Worm (Caenorhabditis elegans) whole organism, mixed stage, embryonic: ENCODE measurements around the gene ZK721.3.

Source experiments
- blmp-1 ChIP-seq: fragments of 150-350 bp; optimal IDR thresholded peaks from 2 replicates; lab custom pipeline; 2014; ENCODE audit warnings: missing biosample characterization, missing genetic modification characterization
- nhr-12 ChIP-seq: fragments of 150-350 bp; optimal IDR thresholded peaks from 2 replicates; lab custom pipeline; 2014; ENCODE audit warnings: missing biosample characterization, missing genetic modification characterization
- nhr-237 ChIP-seq: fragments of 150-350 bp; optimal IDR thresholded peaks from 2 replicates; lab custom pipeline; 2014; ENCODE audit warnings: missing biosample characterization, missing genetic modification characterization
- nhr-28 ChIP-seq: fragments of 150-350 bp; optimal IDR thresholded peaks from 2 replicates; lab custom pipeline; 2014; ENCODE audit warnings: missing biosample characterization, missing genetic modification characterization
- unc-120 ChIP-seq: sonication (generic microtip); optimal IDR thresholded peaks from 2 replicates; lab custom pipeline; 2017; ENCODE audit warnings: missing genetic modification characterization, missing compliant biosample characterization; ENCODE audit not compliant: poor library complexity, severe bottlenecking
- unc-62 ChIP-seq: fragments of 150-350 bp; optimal IDR thresholded peaks from 2 replicates; lab custom pipeline; 2014; ENCODE audit warnings: missing biosample characterization, missing genetic modification reagents, missing genetic modification characterization
- zip-8 ChIP-seq: fragments of 150-350 bp; optimal IDR thresholded peaks from 2 replicates; lab custom pipeline; 2014; ENCODE audit warnings: missing biosample characterization, missing genetic modification characterization

DNA sequence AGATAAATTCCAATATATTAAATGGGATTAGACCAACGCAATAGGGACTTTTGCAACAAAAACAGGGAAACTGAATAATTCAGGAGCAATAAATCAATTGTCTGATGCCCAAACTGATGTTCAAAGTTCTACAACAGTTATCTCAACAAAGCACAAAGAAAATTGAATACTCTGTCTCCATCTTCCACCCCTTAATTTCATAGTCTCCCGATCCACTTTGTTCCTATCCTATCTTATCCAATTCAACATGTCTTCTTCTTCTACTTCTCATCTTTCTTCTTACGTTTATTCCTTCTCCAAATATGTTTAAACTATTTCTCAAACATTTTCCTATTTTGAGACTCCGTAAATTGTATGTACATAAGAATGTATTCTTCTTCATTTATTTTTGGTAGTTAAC, 14.0 kb upstream of the ZK721.3 start:
- TF ChIP-seq nhr-12 (tag; lab: Kevin White, UChicago) (no peak), blmp-1 (tag; lab: Kevin White, UChicago) (no peak), nhr-237 (tag; lab: Kevin White, UChicago) (no peak), nhr-28 (tag; lab: Kevin White, UChicago) (no peak), unc-62 (GFP tag; lab: Kevin White, UChicago) (no peak), unc-120 (tag; lab: Kevin White, UChicago) (no peak), zip-8 (tag; lab: Kevin White, UChicago) (no peak)
